Worm (Caenorhabditis elegans): Measurements from ENCODE around the gene T22C8.4.

T22C8.4 gene

ce11 chrII:8661539-8661938 lies 38.2 kb upstream of the T22C8.4 start, which contains the start of the genes piga-1 and eif-2Bepsilon (continued):
- TF ChIP-seq mep-1 (tag; optimal IDR thresholded peaks at IDR 0.05) (peak; percentile 72), nhr-85 (tag) (no peak), nhr-19 (GFP tag; conservative IDR thresholded peaks at IDR 0.05) (0 out of 2 replicates have a peak, but pooled peaks have one; percentile 4), unc-130 (tag; optimal IDR thresholded peaks at IDR 0.05) (no peak)

DNA sequence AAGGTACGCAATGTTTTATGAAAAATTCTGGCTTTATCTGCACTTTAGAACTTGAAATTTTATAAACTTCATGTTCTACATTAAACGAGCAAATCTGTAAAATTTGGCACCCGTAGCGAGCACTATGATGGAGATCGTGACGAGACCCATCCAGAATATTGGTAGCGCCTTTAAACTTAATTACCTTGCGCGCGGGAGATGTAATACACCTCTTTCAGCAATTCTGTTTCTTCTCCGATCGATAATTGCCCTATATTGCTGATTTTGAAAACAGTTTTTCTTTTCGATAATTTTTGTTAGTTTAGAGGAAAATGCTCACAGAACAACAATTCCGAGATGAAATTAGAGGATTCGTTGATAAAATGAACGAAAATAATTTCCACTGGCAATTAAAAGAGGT lies 35.5 kb upstream of the T22C8.4 start, which contains the start of gene atg-10:
Gene atg-10 (plus strand): TSS at position 301 of the 400 bp plus-strand sequence.
- TF ChIP-seq sup-37 (GFP tag; optimal IDR thresholded peaks at IDR 0.05): no peak
- TF ChIP-seq lin-35 (GFP tag; optimal IDR thresholded peaks at IDR 0.05): no peak

ce11 chrII:8650644-8651159 lies 27.4 kb upstream of the T22C8.4 start, which contains the start of gene pyr-1:
TSS of gene pyr-1 (plus strand) at chrII:8651109.
- peak in 2 of 6 experiments; percentile 44 to 91 for TF ChIP-seq elt-3 (tag; optimal IDR thresholded peaks at IDR 0.05)
- peak; percentile 59 for TF ChIP-seq mep-1 (tag; optimal IDR thresholded peaks at IDR 0.05)
- TF ChIP-seq dpl-1 (GFP tag; optimal IDR thresholded peaks at IDR 0.05): peak in 2 of 3 experiments; percentile 4 to 8
- TF ChIP-seq lin-39 (tag; optimal IDR thresholded peaks at IDR 0.05): no peak
- TF ChIP-seq nhr-47 (tag; optimal IDR thresholded peaks at IDR 0.05): no peak
- TF ChIP-seq pag-3 (tag; optimal IDR thresholded peaks at IDR 0.05; ENCODE audit: borderline replicate concordance, insufficient read depth): no peak
- no peak for TF ChIP-seq pqm-1 (tag; optimal IDR thresholded peaks at IDR 0.05)
- TF ChIP-seq nhr-20 (tag; optimal IDR thresholded peaks at IDR 0.05): peak; percentile 58
- peak in 1 of 2 experiments; percentile 17 for TF ChIP-seq efl-1 (optimal IDR thresholded peaks at IDR 0.05)
- peak in 1 of 2 experiments; percentile 92 for TF ChIP-seq efl-1 (GFP tag; optimal IDR thresholded peaks at IDR 0.05 in 1 of 2)
- peak; percentile 72 for TF ChIP-seq lin-14 (GFP tag; optimal IDR thresholded peaks at IDR 0.05)
- no peak for TF ChIP-seq ztf-11 (tag; optimal IDR thresholded peaks at IDR 0.05)
- no peak for TF ChIP-seq nhr-28 (tag; optimal IDR thresholded peaks at IDR 0.05)
- no peak for TF ChIP-seq nhr-84 (tag; optimal IDR thresholded peaks at IDR 0.05)
- TF ChIP-seq C16A3.4 (tag; optimal IDR thresholded peaks at IDR 0.05): peak; percentile 52
- TF ChIP-seq sox-4 (tag; optimal IDR thresholded peaks at IDR 0.05): no peak
- peak; percentile 13 for TF ChIP-seq F16B12.6 (tag; optimal IDR thresholded peaks at IDR 0.05)
- no peak for TF ChIP-seq nhr-19 (GFP tag; conservative IDR thresholded peaks at IDR 0.05)
- no peak for TF ChIP-seq unc-86 (tag; optimal IDR thresholded peaks at IDR 0.05)
- no peak for TF ChIP-seq jun-1 (tag; optimal IDR thresholded peaks at IDR 0.05)
- no peak for TF ChIP-seq sptf-1 (tag; optimal IDR thresholded peaks at IDR 0.05)
- TF ChIP-seq lin-13 (GFP tag; optimal IDR thresholded peaks at IDR 0.05): no peak
- TF ChIP-seq ama-1 (optimal IDR thresholded peaks at IDR 0.05): no peak
- no peak for TF ChIP-seq nhr-12 (tag; optimal IDR thresholded peaks at IDR 0.05)
- no peak for TF ChIP-seq nhr-237 (tag; optimal IDR thresholded peaks at IDR 0.05)
- no peak for TF ChIP-seq fkh-8 (tag; optimal IDR thresholded peaks at IDR 0.05)
- no peak for TF ChIP-seq fos-1 (tag; optimal IDR thresholded peaks at IDR 0.05)
- TF ChIP-seq fkh-10 (GFP tag; optimal IDR thresholded peaks at IDR 0.05): no peak
- peak; percentile 30 for TF ChIP-seq rnt-1 (tag; optimal IDR thresholded peaks at IDR 0.05)
- peak in 1 of 2 experiments; percentile 58 for TF ChIP-seq lin-35 (GFP tag; optimal IDR thresholded peaks at IDR 0.05)

DNA sequence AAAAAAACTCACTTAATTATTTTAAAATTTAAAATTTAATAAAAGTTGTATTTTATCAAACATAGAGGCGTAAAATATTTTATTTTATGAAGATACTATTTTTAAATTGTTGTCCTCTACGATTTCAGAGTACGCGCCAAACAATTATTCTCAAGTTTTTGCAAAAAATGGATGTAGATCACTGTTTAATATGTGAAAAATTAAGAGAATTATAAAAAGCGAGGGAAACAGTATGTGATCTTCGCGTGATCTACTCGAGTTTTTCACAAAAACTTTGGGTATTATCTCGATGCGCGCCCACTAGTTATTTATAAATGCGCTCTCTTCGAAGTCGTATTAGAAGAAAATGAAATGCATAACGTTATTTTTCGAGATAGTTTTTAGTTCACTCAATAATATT lies 25.5 kb upstream of the T22C8.4 start:
- TF ChIP-seq mdl-1 (tag; optimal IDR thresholded peaks at IDR 0.05) (no peak), Y116A8C.19 (tag; optimal IDR thresholded peaks at IDR 0.05; ENCODE audit: borderline replicate concordance) (no peak), efl-3 (GFP tag; optimal IDR thresholded peaks at IDR 0.05) (no peak), ces-1 (GFP tag; optimal IDR thresholded peaks at IDR 0.05) (no peak), nhr-90 (tag; optimal IDR thresholded peaks at IDR 0.05; ENCODE audit: poor library complexity) (no peak), fkh-4 (tag; optimal IDR thresholded peaks at IDR 0.05; ENCODE audit: borderline replicate concordance) (no peak), egl-13 (tag; optimal IDR thresholded peaks at IDR 0.05) (no peak), hlh-17 (GFP tag; optimal IDR thresholded peaks at IDR 0.05; ENCODE audit: borderline replicate concordance) (no peak), elt-3 (tag; optimal IDR thresholded peaks at IDR 0.05) (no peak), dsc-1 (tag; optimal IDR thresholded peaks at IDR 0.05) (no peak), xbp-1 (tag; optimal IDR thresholded peaks at IDR 0.05) (no peak), tlp-1 (tag; optimal IDR thresholded peaks at IDR 0.05) (no peak), nhr-76 (tag; optimal IDR thresholded peaks at IDR 0.05) (no peak), tbx-2 (tag; optimal IDR thresholded peaks at IDR 0.05) (no peak), mef-2 (tag; optimal IDR thresholded peaks at IDR 0.05) (no peak), nhr-71 (tag; optimal IDR thresholded peaks at IDR 0.05) (no peak)

All from whole organism, L1 larva.